Worm (Caenorhabditis elegans) whole organism, late embryonic: ENCODE results near the gene C36A4.10.

Experiments
- C08G9.2 ChIP-seq: sonication (generic microtip); optimal IDR thresholded peaks from 2 replicates; lab custom pipeline; 2016; ENCODE audit warnings: mild to moderate bottlenecking, missing genetic modification characterization, moderate library complexity, missing compliant biosample characterization
- C38D4.7 ChIP-seq: fragments of 200-800 bp; sonication (Bioruptor generic); optimal IDR thresholded peaks from 2 replicates; lab custom pipeline; 2018; ENCODE audit warnings: mild to moderate bottlenecking, missing genetic modification characterization, moderate library complexity, missing compliant biosample characterization
- F13H6.1 ChIP-seq: sonication (generic microtip); optimal IDR thresholded peaks from 2 replicates; lab custom pipeline; 2016; ENCODE audit warnings: missing genetic modification characterization, missing compliant biosample characterization
- K02D7.2 ChIP-seq: sonication (generic microtip); optimal IDR thresholded peaks from 2 replicates; lab custom pipeline; 2017; ENCODE audit warnings: mild to moderate bottlenecking, missing genetic modification characterization, missing compliant biosample characterization
- K09A11.1 ChIP-seq: sonication (generic microtip); optimal IDR thresholded peaks from 2 replicates; lab custom pipeline; 2017; ENCODE audit warnings: antibody characterized with exemption, mild to moderate bottlenecking, missing genetic modification characterization, missing compliant biosample characterization; ENCODE audit not compliant: insufficient read depth
- T23F11.4 ChIP-seq: fragments of 200-800 bp; sonication (Bioruptor generic); optimal IDR thresholded peaks from 2 replicates; lab custom pipeline; 2018; ENCODE audit warnings: mild to moderate bottlenecking, missing genetic modification characterization, missing compliant biosample characterization
- ahr-1 ChIP-seq: sonication (generic microtip); optimal IDR thresholded peaks from 2 replicates; lab custom pipeline; 2016; ENCODE audit warnings: missing genetic modification characterization, missing compliant biosample characterization
- ama-1 ChIP-seq: fragments of 150-350 bp; optimal IDR thresholded peaks from 2 replicates; lab custom pipeline; 2014
- ceh-18 ChIP-seq: sonication (generic microtip); optimal IDR thresholded peaks from 2 replicates; lab custom pipeline; 2016; ENCODE audit warnings: missing genetic modification characterization, missing compliant biosample characterization
- ceh-22 ChIP-seq: sonication (generic microtip); optimal IDR thresholded peaks from 2 replicates; lab custom pipeline; 2017; ENCODE audit warnings: missing biosample characterization, missing genetic modification characterization
- ceh-24 ChIP-seq: sonication (generic microtip); optimal IDR thresholded peaks from 2 replicates; lab custom pipeline; 2016; ENCODE audit warnings: mild to moderate bottlenecking, missing genetic modification characterization, missing compliant biosample characterization
- ceh-30 ChIP-seq: fragments of 150-350 bp; optimal IDR thresholded peaks from 2 replicates; lab custom pipeline; 2014; ENCODE audit warnings: missing biosample characterization, missing genetic modification characterization
- ceh-31 ChIP-seq: sonication (generic microtip); optimal IDR thresholded peaks from 2 replicates; lab custom pipeline; 2016; ENCODE audit warnings: missing genetic modification characterization, missing compliant biosample characterization
- ceh-45 ChIP-seq: fragments of 200-800 bp; sonication (Bioruptor generic); IDR thresholded peaks from 2 replicates; pipeline ENCODE4 v1.3.6; 2022; ENCODE audit warnings: missing genetic modification reagents, missing genetic modification characterization, missing compliant biosample characterization
- ceh-48 ChIP-seq: sonication (generic microtip); optimal IDR thresholded peaks from 2 replicates; lab custom pipeline; 2016; ENCODE audit warnings: missing genetic modification characterization, inconsistent platforms, missing compliant biosample characterization
- ceh-6 ChIP-seq: fragments of 200-800 bp; sonication (Bioruptor generic); optimal IDR thresholded peaks from 2 replicates; lab custom pipeline; 2018; ENCODE audit warnings: mild to moderate bottlenecking, missing genetic modification characterization, missing compliant biosample characterization
- ceh-9 ChIP-seq: sonication (generic microtip); optimal IDR thresholded peaks from 2 replicates; lab custom pipeline; 2016; ENCODE audit warnings: mild to moderate bottlenecking, missing genetic modification characterization, inconsistent platforms, missing compliant biosample characterization
- dve-1 ChIP-seq: sonication (generic microtip); optimal IDR thresholded peaks from 2 replicates; lab custom pipeline; 2017; ENCODE audit warnings: antibody characterized with exemption, mild to moderate bottlenecking, missing genetic modification characterization, missing compliant biosample characterization
- elt-2 ChIP-seq: sonication (generic microtip); optimal IDR thresholded peaks from 2 replicates; lab custom pipeline; 2016; ENCODE audit warnings: missing genetic modification reagents, missing genetic modification characterization, missing compliant biosample characterization
- ets-4 ChIP-seq: sonication (generic microtip); optimal IDR thresholded peaks from 2 replicates; lab custom pipeline; 2016; ENCODE audit warnings: missing genetic modification characterization, missing compliant biosample characterization
- fkh-6 ChIP-seq: sonication (generic microtip); optimal IDR thresholded peaks from 2 replicates; lab custom pipeline; 2016; ENCODE audit warnings: missing genetic modification characterization, missing compliant biosample characterization
- gmeb-2 ChIP-seq: sonication (generic microtip); optimal IDR thresholded peaks from 2 replicates; lab custom pipeline; 2016; ENCODE audit warnings: missing genetic modification characterization, inconsistent platforms, missing compliant biosample characterization
- hlh-15 ChIP-seq: sonication (generic microtip); optimal IDR thresholded peaks from 2 replicates; lab custom pipeline; 2016; ENCODE audit warnings: missing genetic modification characterization, missing compliant biosample characterization
- hlh-30 ChIP-seq: sonication (generic microtip); optimal IDR thresholded peaks from 2 replicates; lab custom pipeline; 2017; ENCODE audit warnings: antibody characterized with exemption, missing genetic modification characterization, missing compliant biosample characterization; ENCODE audit not compliant: insufficient read depth
- hlh-8 ChIP-seq: sonication (generic microtip); optimal IDR thresholded peaks from 2 replicates; lab custom pipeline; 2016; ENCODE audit warnings: missing genotype, missing genetic modification characterization, missing compliant biosample characterization
- lin-11 ChIP-seq: fragments of 200-800 bp; sonication (Bioruptor generic); optimal IDR thresholded peaks from 2 replicates; lab custom pipeline; 2018; ENCODE audit warnings: mild to moderate bottlenecking, missing genetic modification characterization, missing compliant biosample characterization
- mec-3 ChIP-seq: sonication (generic microtip); optimal IDR thresholded peaks from 2 replicates; lab custom pipeline; 2016; ENCODE audit warnings: borderline replicate concordance, missing genetic modification characterization, missing compliant biosample characterization
- nfya-1 ChIP-seq: sonication (generic microtip); optimal IDR thresholded peaks from 2 replicates; lab custom pipeline; 2017; ENCODE audit warnings: missing genetic modification characterization, mild to moderate bottlenecking, missing compliant biosample characterization, antibody characterized with exemption, moderate library complexity
- nhr-11 ChIP-seq: fragments of 150-350 bp; optimal IDR thresholded peaks from 2 replicates; lab custom pipeline; 2014; ENCODE audit warnings: missing biosample characterization, missing genetic modification characterization
- npax-4 ChIP-seq: sonication (generic microtip); optimal IDR thresholded peaks from 2 replicates; lab custom pipeline; 2016; ENCODE audit warnings: missing genetic modification characterization, missing compliant biosample characterization
- odd-2 ChIP-seq: sonication (generic microtip); optimal IDR thresholded peaks from 2 replicates; lab custom pipeline; 2017; ENCODE audit warnings: antibody characterized with exemption, mild to moderate bottlenecking, missing genetic modification characterization, missing compliant biosample characterization
- pag-3 ChIP-seq: sonication (generic microtip); optimal IDR thresholded peaks from 2 replicates; lab custom pipeline; 2016; ENCODE audit warnings: missing compliant biosample characterization, missing genetic modification characterization, borderline replicate concordance
- pax-1 ChIP-seq: fragments of 150-350 bp; optimal IDR thresholded peaks from 2 replicates; lab custom pipeline; 2014; ENCODE audit warnings: missing biosample characterization, missing genetic modification characterization
- pha-2 ChIP-seq: sonication (generic microtip); optimal IDR thresholded peaks from 2 replicates; lab custom pipeline; 2017; ENCODE audit warnings: mild to moderate bottlenecking, missing genetic modification characterization, missing compliant biosample characterization
- pha-4 ChIP-seq: fragments of 150-350 bp; optimal IDR thresholded peaks from 2 replicates; lab custom pipeline; 2018; ENCODE audit warnings: missing biosample characterization, missing genetic modification reagents, missing genetic modification characterization
- pqm-1 ChIP-seq: sonication (generic microtip); optimal IDR thresholded peaks from 2 replicates; lab custom pipeline; 2016; ENCODE audit warnings: missing genetic modification characterization, missing compliant biosample characterization
- pros-1 ChIP-seq: fragments of 150-350 bp; optimal IDR thresholded peaks from 2 replicates; lab custom pipeline; 2014; ENCODE audit warnings: missing biosample characterization, missing genetic modification reagents, missing genetic modification characterization
- ref-2 ChIP-seq: sonication (generic microtip); optimal IDR thresholded peaks from 2 replicates; lab custom pipeline; 2016; ENCODE audit warnings: missing genetic modification characterization, missing compliant biosample characterization
- rnt-1 ChIP-seq: sonication (generic microtip); optimal IDR thresholded peaks from 2 replicates; lab custom pipeline; 2016; ENCODE audit warnings: missing genetic modification characterization, missing compliant biosample characterization
- sdc-2 ChIP-seq: sonication (generic microtip); optimal IDR thresholded peaks from 2 replicates; lab custom pipeline; 2016; ENCODE audit warnings: missing genotype, missing genetic modification characterization, missing compliant biosample characterization
- syd-9 ChIP-seq: sonication (generic microtip); optimal IDR thresholded peaks from 2 replicates; lab custom pipeline; 2016; ENCODE audit warnings: mild to moderate bottlenecking, missing genetic modification characterization, moderate library complexity, missing compliant biosample characterization
- tbx-2 ChIP-seq: sonication (generic microtip); optimal IDR thresholded peaks from 2 replicates; lab custom pipeline; 2016; ENCODE audit warnings: missing genetic modification characterization, missing compliant biosample characterization
- ttx-3 ChIP-seq: sonication (generic microtip); optimal IDR thresholded peaks from 2 replicates; lab custom pipeline; 2016; ENCODE audit warnings: missing genetic modification reagents, missing genetic modification characterization, missing compliant biosample characterization
- unc-3 ChIP-seq, 2 experiments: fragments of 200-800 bp in 1 of 2; sonication (Bioruptor generic) in 1 of 2; sonication (generic microtip) in 1 of 2; conservative IDR thresholded peaks in 1 of 2; optimal IDR thresholded peaks in 1 of 2; 2 replicates each; pipeline versions ENCODE4 v1.3.6 to Lab custom; 2016 to 2022; ENCODE audit warnings: missing compliant biosample characterization in 2 of 2, missing genetic modification characterization in 2 of 2, missing genetic modification reagents in 1 of 2
- unc-55 ChIP-seq: sonication (generic microtip); optimal IDR thresholded peaks from 2 replicates; lab custom pipeline; 2017; ENCODE audit warnings: missing biosample characterization, missing genetic modification reagents, missing genetic modification characterization
- unc-86 ChIP-seq: sonication (generic microtip); optimal IDR thresholded peaks from 2 replicates; lab custom pipeline; 2016; ENCODE audit warnings: missing genetic modification characterization, missing compliant biosample characterization
- zip-5 ChIP-seq: sonication (generic microtip); optimal IDR thresholded peaks from 2 replicates; lab custom pipeline; 2016; ENCODE audit warnings: missing genetic modification characterization, missing compliant biosample characterization

Gene C36A4.10

ce11 chrIII:3829105-3829504 is 2.2 kb downstream of the C36A4.10 start, which contains the start of gene cnnm-5:
cnnm-5 (minus strand) TSS chrIII:3829205.
- TF ChIP-seq nhr-11 (no peak), pqm-1 (tag; lab: Kevin White, UChicago) (no peak), pha-2 (tag; lab: Kevin White, UChicago) (no peak), ceh-48 (tag; lab: Kevin White, UChicago) (no peak), odd-2 (tag; lab: Kevin White, UChicago) (no peak), ceh-45 (no peak), nfya-1 (no peak), F13H6.1 (no peak)

ce11 chrIII:3821969-3822453 is 9.3 kb downstream of the C36A4.10 start, which contains the start of gene amx-1:
amx-1 (plus strand) TSS chrIII:3822403.
- TF ChIP-seq T23F11.4 (GFP tag; lab: Kevin White, UChicago) (no peak), hlh-30 (tag; lab: Kevin White, UChicago) (peak; percentile 58), gmeb-2 (tag; lab: Kevin White, UChicago) (no peak), ceh-31 (tag; lab: Kevin White, UChicago) (peak; percentile 4)

- TF ChIP-seq pqm-1 (tag; lab: Kevin White, UChicago) (no peak), pros-1 (tag; lab: Kevin White, UChicago) (peak; percentile 88), mec-3 (tag; lab: Kevin White, UChicago) (no peak), hlh-15 (no peak), npax-4 (tag; lab: Kevin White, UChicago) (no peak), ets-4 (no peak), ceh-24 (tag; lab: Kevin White, UChicago) (no peak), pha-4 (tag; lab: Kevin White, UChicago) (no peak), K09A11.1 (tag; lab: Kevin White, UChicago) (no peak), pax-1 (tag; lab: Kevin White, UChicago) (no peak), ceh-22 (tag; lab: Kevin White, UChicago) (no peak), syd-9 (tag; lab: Kevin White, UChicago) (peak; percentile 57), C08G9.2 (tag; lab: Kevin White, UChicago) (peak; percentile 23), rnt-1 (tag; lab: Kevin White, UChicago) (peak; percentile 93), sdc-2 (tag; lab: Kevin White, UChicago) (peak; percentile 67), K02D7.2 (tag; lab: Kevin White, UChicago) (no peak), T23F11.4 (GFP tag; lab: Kevin White, UChicago) (no peak), hlh-30 (tag; lab: Kevin White, UChicago) (peak; percentile 77), unc-55 (GFP tag; lab: Kevin White, UChicago) (peak; percentile 96), nhr-11 (no peak), unc-3 (GFP tag; conservative IDR thresholded peaks at IDR 0.05; lab: Robert Waterston, UW) (no peak), unc-3 (tag; optimal IDR thresholded peaks at IDR 0.05; lab: Kevin White, UChicago) (no peak), elt-2 (tag; lab: Kevin White, UChicago) (peak; percentile 21), zip-5 (tag; lab: Kevin White, UChicago) (no peak), pha-2 (tag; lab: Kevin White, UChicago) (no peak), ceh-31 (tag; lab: Kevin White, UChicago) (peak; percentile 81), lin-11 (tag; lab: Kevin White, UChicago) (no peak), ceh-45 (no peak), fkh-6 (tag; lab: Kevin White, UChicago) (no peak), odd-2 (tag; lab: Kevin White, UChicago) (no peak), hlh-8 (tag; lab: Kevin White, UChicago) (no peak), ceh-9 (no peak), tbx-2 (peak; percentile 71), pag-3 (tag; lab: Kevin White, UChicago) (no peak), ama-1 (lab: Kevin White, UChicago) (peak; percentile 16), ceh-30 (tag; lab: Kevin White, UChicago) (peak; percentile 55), unc-86 (tag; lab: Kevin White, UChicago) (no peak), ceh-18 (tag; lab: Kevin White, UChicago) (peak; percentile 53), dve-1 (tag; lab: Kevin White, UChicago) (no peak), ahr-1 (no peak), ceh-6 (no peak), ttx-3 (tag; lab: Kevin White, UChicago) (no peak), ceh-48 (tag; lab: Kevin White, UChicago) (no peak), C38D4.7 (GFP tag; lab: Kevin White, UChicago) (no peak), ref-2 (tag; lab: Kevin White, UChicago) (peak; percentile 69)
These were observed 11.1 kb downstream of the C36A4.10 start for ce11 chrIII:3820134-3820533.
